Fruit fly (Drosophila melanogaster): Measurements from ENCODE around the gene Nnf1b.
A peak's percentile ranks its signal among the peaks of the same experiment; 100 is the strongest.

The Nnf1b gene

DNA sequence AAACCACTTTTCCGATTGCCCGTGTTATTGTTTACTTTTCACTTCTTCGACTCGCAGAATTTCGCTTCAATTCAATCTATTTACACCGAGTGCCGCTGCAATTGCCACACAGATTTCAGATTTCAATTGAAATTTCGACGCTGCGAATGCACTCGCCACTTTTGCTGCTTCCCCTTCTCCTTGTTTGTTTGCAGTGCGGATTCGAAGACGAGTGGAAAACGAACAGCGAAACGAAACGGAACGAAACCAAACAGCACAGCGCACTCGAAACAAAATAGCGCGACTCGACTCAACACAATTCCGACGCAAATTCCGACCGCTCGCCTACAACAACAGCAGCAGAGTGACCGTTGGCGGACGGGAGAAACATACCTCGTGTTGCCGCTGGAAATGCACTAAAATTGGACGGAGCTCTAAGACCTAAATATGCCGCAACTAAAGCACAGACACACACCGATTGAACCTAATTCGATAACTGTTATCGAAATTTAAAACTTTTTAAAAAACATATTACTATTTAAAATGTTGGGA is 40.4 kb downstream of the Nnf1b start, which contains the start of gene drongo (continued):
- TF ChIP-seq Atf3 (GFP tag; optimal IDR thresholded peaks at IDR 0.05) (no peak), ro (GFP tag; IDR thresholded peaks at IDR 0.05) (no peak), CG13624 (GFP tag; optimal IDR thresholded peaks at IDR 0.05) (peak; percentile 65), Xbp1 (GFP tag; optimal IDR thresholded peaks at IDR 0.05) (peak; percentile 45), gro (GFP tag; optimal IDR thresholded peaks at IDR 0.05) (peak; percentile 85), CG5180 (GFP tag; optimal IDR thresholded peaks at IDR 0.05) (peak; percentile 28), Sox100B (GFP tag; optimal IDR thresholded peaks at IDR 0.05) (no peak), hth (optimal IDR thresholded peaks at IDR 0.05) (no peak), CG17361 (GFP tag; IDR thresholded peaks at IDR 0.05) (no peak), CG12236 (GFP tag; optimal IDR thresholded peaks at IDR 0.05) (no peak), Nf-YB (GFP tag; optimal IDR thresholded peaks at IDR 0.05) (peak; percentile 1), CG14050 (GFP tag; IDR thresholded peaks at IDR 0.05) (no peak; the same call in 2 of the 3 replicates), Max (GFP tag; optimal IDR thresholded peaks at IDR 0.05) (no peak), CG7271 (tag; optimal IDR thresholded peaks at IDR 0.05) (no peak), CG16779 (GFP tag; IDR thresholded peaks at IDR 0.05) (peak; percentile 47; the same call in 1 of the 2 replicates), Camta (GFP tag; optimal IDR thresholded peaks at IDR 0.05) (no peak), slp2 (GFP tag; optimal IDR thresholded peaks at IDR 0.05) (no peak), cwo (GFP tag; optimal IDR thresholded peaks at IDR 0.05) (no peak), CG9817 (tag; optimal IDR thresholded peaks at IDR 0.05) (no peak), br (optimal IDR thresholded peaks at IDR 0.05) (no peak), tap (tag; optimal IDR thresholded peaks at IDR 0.05) (no peak), Ravus (GFP tag; IDR thresholded peaks at IDR 0.05) (no peak), CG9797 (GFP tag; optimal IDR thresholded peaks at IDR 0.05) (peak; percentile 97), hkb (optimal IDR thresholded peaks at IDR 0.05) (no peak), hkb (GFP tag; IDR thresholded peaks at IDR 0.05) (peak; percentile 52; the same call in 1 of the 2 replicates), CG6765 (GFP tag; optimal IDR thresholded peaks at IDR 0.05) (no peak), CG2712 (tag; optimal IDR thresholded peaks at IDR 0.05) (peak; percentile 41), fru (optimal IDR thresholded peaks at IDR 0.05) (no peak), CG11085 (GFP tag; IDR thresholded peaks at IDR 0.05) (no peak), CG31441 (GFP tag; IDR thresholded peaks at IDR 0.05) (no peak; the same call in 1 of the 2 replicates), bsh (GFP tag; optimal IDR thresholded peaks at IDR 0.05) (peak; percentile 12 to 17), Side (GFP tag; optimal IDR thresholded peaks at IDR 0.05) (no peak), chinmo (GFP tag; IDR thresholded peaks at IDR 0.05; ENCODE audit: partially characterized antibody) (peak; percentile 87), BtbVII (GFP tag; optimal IDR thresholded peaks at IDR 0.05) (no peak), Bdp1 (GFP tag; optimal IDR thresholded peaks at IDR 0.05) (no peak), gce (GFP tag; IDR thresholded peaks at IDR 0.05) (no peak), ase (GFP tag; IDR thresholded peaks at IDR 0.05) (no peak), CG7745 (tag; optimal IDR thresholded peaks at IDR 0.05) (no peak), lmd (GFP tag; IDR thresholded peaks at IDR 0.05) (no peak; the same call in 1 of the 2 replicates), CG12219 (GFP tag; optimal IDR thresholded peaks at IDR 0.05) (no peak), YL-1 (GFP tag; optimal IDR thresholded peaks at IDR 0.05) (peak; percentile 37), en (GFP tag; optimal IDR thresholded peaks at IDR 0.05) (no peak), CG15479 (GFP tag; optimal IDR thresholded peaks at IDR 0.05) (peak; percentile 94), Dip3 (GFP tag; optimal IDR thresholded peaks at IDR 0.05) (peak; percentile 18), CG4424 (GFP tag; optimal IDR thresholded peaks at IDR 0.05) (no peak), Atf-2 (GFP tag; optimal IDR thresholded peaks at IDR 0.05) (no peak), CG3995 (GFP tag; optimal IDR thresholded peaks at IDR 0.05) (peak; percentile 17), hb (GFP tag; IDR thresholded peaks at IDR 0.05; ENCODE audit: partially characterized antibody) (no peak), Opbp (GFP tag; IDR thresholded peaks at IDR 0.05; ENCODE audit: partially characterized antibody) (peak; percentile 75), knrl (GFP tag; IDR thresholded peaks at IDR 0.05; ENCODE audit: partially characterized antibody) (peak; percentile 32; the same call in 1 of the 3 replicates), mam (GFP tag; optimal IDR thresholded peaks at IDR 0.05) (no peak), klu (GFP tag; IDR thresholded peaks at IDR 0.05) (no peak)

All from whole organism, embryonic.